Worm (Caenorhabditis elegans) whole organism, early embryonic: ENCODE results near the gene cap-2.
"Not testable (repeated sequence)": the region's sequence is repeated elsewhere in the genome, so short reads cannot be mapped to it uniquely, and the experiment has no call there.

Experiments
- B0310.2 ChIP-seq: sonication (generic microtip); optimal IDR thresholded peaks from 2 replicates; lab custom pipeline; 2016; ENCODE audit warnings: mild to moderate bottlenecking, missing genetic modification characterization, missing compliant biosample characterization
- F13C5.2 ChIP-seq: sonication (generic microtip); optimal IDR thresholded peaks from 2 replicates; lab custom pipeline; 2017; ENCODE audit warnings: mild to moderate bottlenecking, missing genetic modification characterization, inconsistent platforms, missing compliant biosample characterization
- aly-1 ChIP-seq: sonication (generic microtip); optimal IDR thresholded peaks from 2 replicates; lab custom pipeline; 2016; ENCODE audit warnings: missing genetic modification characterization, missing compliant biosample characterization
- ama-1 ChIP-seq: fragments of 150-350 bp; optimal IDR thresholded peaks from 2 replicates; lab custom pipeline; 2014
- ceh-13 ChIP-seq: fragments of 200-800 bp; sonication (Bioruptor generic); optimal IDR thresholded peaks from 2 replicates; lab custom pipeline; 2018; ENCODE audit warnings: mild to moderate bottlenecking, missing genetic modification characterization, missing compliant biosample characterization
- ceh-36 ChIP-seq: sonication (generic microtip); optimal IDR thresholded peaks from 2 replicates; lab custom pipeline; 2016; ENCODE audit warnings: missing genetic modification characterization, inconsistent platforms, missing compliant biosample characterization
- ets-7 ChIP-seq: sonication (generic microtip); optimal IDR thresholded peaks from 2 replicates; lab custom pipeline; 2016; ENCODE audit warnings: missing genotype, missing genetic modification characterization, missing compliant biosample characterization
- flt-1 ChIP-seq: fragments of 200-800 bp; sonication (Bioruptor generic); IDR thresholded peaks from 2 replicates; pipeline ENCODE4 v1.3.6; 2022; ENCODE audit warnings: missing genetic modification characterization, missing compliant biosample characterization
- hmbx-1 ChIP-seq: sonication (generic microtip); optimal IDR thresholded peaks from 2 replicates; lab custom pipeline; 2016; ENCODE audit warnings: mild to moderate bottlenecking, missing genetic modification characterization, missing compliant biosample characterization
- hmg-4 ChIP-seq: fragments of 200-800 bp; sonication (Bioruptor generic); optimal IDR thresholded peaks from 2 replicates; lab custom pipeline; 2018; ENCODE audit warnings: mild to moderate bottlenecking, missing genetic modification characterization, missing compliant biosample characterization
- hnd-1 ChIP-seq: sonication (generic microtip); optimal IDR thresholded peaks from 2 replicates; lab custom pipeline; 2016; ENCODE audit warnings: missing genetic modification characterization, missing compliant biosample characterization
- pes-1 ChIP-seq: fragments of 200-800 bp; sonication (Bioruptor generic); IDR thresholded peaks from 2 replicates; pipeline ENCODE4 v1.3.6; 2022; ENCODE audit warnings: missing genetic modification reagents, missing genetic modification characterization, missing compliant biosample characterization
- scrt-1 ChIP-seq: fragments of 200-800 bp; sonication (Bioruptor generic); IDR thresholded peaks from 2 replicates; pipeline ENCODE4 v1.3.6; 2022; ENCODE audit warnings: missing genetic modification characterization, missing compliant biosample characterization
- sea-1 ChIP-seq: fragments of 200-800 bp; sonication (Bioruptor generic); conservative IDR thresholded peaks from 2 replicates; pipeline ENCODE4 v1.3.6; 2022; ENCODE audit warnings: missing genetic modification characterization, missing compliant biosample characterization
- tbx-11 ChIP-seq: fragments of 200-800 bp; sonication (Bioruptor generic); IDR thresholded peaks from 2 replicates; pipeline ENCODE4 v1.3.6; 2022; ENCODE audit warnings: missing genetic modification characterization, missing compliant biosample characterization
- tbx-37 ChIP-seq: fragments of 200-800 bp; sonication (Bioruptor generic); conservative IDR thresholded peaks from 2 replicates; pipeline ENCODE4 v1.3.6; 2022; ENCODE audit warnings: missing genetic modification reagents, missing genetic modification characterization, missing compliant biosample characterization
- tra-4 ChIP-seq: sonication (generic microtip); optimal IDR thresholded peaks from 2 replicates; lab custom pipeline; 2017; ENCODE audit warnings: missing genetic modification characterization, missing compliant biosample characterization

cap-2 gene

DNA sequence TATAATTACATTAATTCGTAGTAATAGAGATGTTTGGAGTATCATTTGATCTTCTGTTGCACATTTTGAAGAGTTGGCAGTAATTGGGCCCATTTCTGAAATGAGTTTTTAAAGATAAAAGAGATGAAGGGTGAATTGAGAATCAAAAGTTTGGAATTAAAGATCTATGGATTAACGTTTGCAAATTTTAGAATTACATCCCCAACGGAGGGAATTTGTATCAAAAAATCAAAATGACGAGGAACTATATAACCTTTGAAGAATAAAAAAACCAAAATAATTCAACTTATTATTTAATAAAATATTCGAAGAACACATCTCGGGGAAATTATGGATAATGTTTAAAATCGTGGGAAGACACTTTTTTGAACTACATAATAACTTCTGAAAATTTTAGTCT is 26.0 kb downstream of the cap-2 start, which contains the start of gene sra-10:
Gene sra-10 (minus strand): TSS at position 101 of the 400 bp plus-strand sequence.
- no peak for TF ChIP-seq ceh-13 (GFP tag; lab: Kevin White, UChicago)
- no peak for TF ChIP-seq aly-1
- TF ChIP-seq ama-1 (lab: Kevin White, UChicago), result no peak
- TF ChIP-seq pes-1, result no peak
- no peak for TF ChIP-seq tra-4 (tag; lab: Kevin White, UChicago)
- TF ChIP-seq flt-1 (GFP tag; lab: Robert Waterston, UW), result no peak
- no peak for TF ChIP-seq sea-1 (GFP tag; lab: Robert Waterston, UW)
- TF ChIP-seq ceh-36 (tag; lab: Kevin White, UChicago), result no peak
- no peak for TF ChIP-seq tbx-11 (GFP tag; lab: Robert Waterston, UW)
- no peak for TF ChIP-seq B0310.2 (tag; lab: Kevin White, UChicago)

ce11 chrII:10895959-10896358 is 27.0 kb downstream of the cap-2 start:
- TF ChIP-seq hnd-1 (no peak), aly-1 (no peak), ceh-13 (GFP tag; lab: Kevin White, UChicago) (no peak), flt-1 (GFP tag; lab: Robert Waterston, UW) (no peak), tbx-37 (no peak), scrt-1 (GFP tag; lab: Robert Waterston, UW) (no peak), pes-1 (no peak), tra-4 (tag; lab: Kevin White, UChicago) (no peak), tbx-11 (GFP tag; lab: Robert Waterston, UW) (no peak), hmbx-1 (no peak)

- no peak for TF ChIP-seq flt-1 (GFP tag; lab: Robert Waterston, UW)
- no peak for TF ChIP-seq ceh-13 (GFP tag; lab: Kevin White, UChicago)
- TF ChIP-seq hmg-4 (GFP tag; lab: Kevin White, UChicago), result no peak
- no peak for TF ChIP-seq hmbx-1
- no peak for TF ChIP-seq F13C5.2 (tag; lab: Kevin White, UChicago)
- TF ChIP-seq pes-1, result no peak
- no peak for TF ChIP-seq ets-7 (tag; lab: Kevin White, UChicago)
- TF ChIP-seq aly-1, result no peak
- TF ChIP-seq scrt-1 (GFP tag; lab: Robert Waterston, UW), result no peak
- TF ChIP-seq ama-1 (lab: Kevin White, UChicago), result no peak
- TF ChIP-seq tra-4 (tag; lab: Kevin White, UChicago), result no peak
- TF ChIP-seq B0310.2 (tag; lab: Kevin White, UChicago), result no peak
- no peak for TF ChIP-seq sea-1 (GFP tag; lab: Robert Waterston, UW)
- no peak for TF ChIP-seq hnd-1
These were observed 30.0 kb downstream of the cap-2 start for ce11 chrII:10898998-10899397.

- TF ChIP-seq hmg-4 (GFP tag; lab: Kevin White, UChicago) (no peak), ceh-36 (tag; lab: Kevin White, UChicago) (no peak)
These were observed 33.1 kb downstream of the cap-2 start, which contains the start of gene gly-1 for ce11 chrII:10902104-10902503. TSS of gene gly-1 (minus strand) at chrII:10902204.

ce11 chrII:10904379-10904778 is 35.4 kb downstream of the cap-2 start, which contains the start of gene sra-12:
TSS of gene sra-12 (minus strand) at chrII:10904479.
- not testable (repeated sequence) for TF ChIP-seq hmbx-1; tbx-11 (GFP tag; lab: Robert Waterston, UW); tra-4 (tag; lab: Kevin White, UChicago)

DNA sequence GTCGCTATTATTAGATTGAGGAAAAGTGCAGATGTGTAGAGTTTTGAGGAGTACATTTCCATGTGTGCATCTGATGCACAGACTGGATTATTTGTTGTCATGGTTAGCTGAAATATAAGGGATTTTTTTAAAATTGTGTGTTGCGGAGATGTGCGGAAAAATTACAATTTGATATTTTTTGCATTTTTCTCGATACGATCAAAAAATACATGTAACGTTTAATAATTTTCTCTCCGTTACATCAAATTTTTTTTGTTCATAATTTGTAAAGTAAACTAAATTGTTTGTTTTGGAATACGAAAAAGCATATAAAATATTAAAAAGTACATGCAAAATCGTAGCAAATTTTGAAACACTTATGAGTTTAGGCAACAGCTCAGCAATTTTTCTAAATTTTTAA is 41.2 kb downstream of the cap-2 start, which contains the start of gene sra-11:
Gene sra-11 (minus strand): TSS at position 101 of the 400 bp plus-strand sequence.
- no peak for TF ChIP-seq sea-1 (GFP tag; lab: Robert Waterston, UW)
- no peak for TF ChIP-seq hnd-1
- TF ChIP-seq tra-4 (tag; lab: Kevin White, UChicago), result no peak
- no peak for TF ChIP-seq pes-1
- TF ChIP-seq tbx-37, result no peak

DNA sequence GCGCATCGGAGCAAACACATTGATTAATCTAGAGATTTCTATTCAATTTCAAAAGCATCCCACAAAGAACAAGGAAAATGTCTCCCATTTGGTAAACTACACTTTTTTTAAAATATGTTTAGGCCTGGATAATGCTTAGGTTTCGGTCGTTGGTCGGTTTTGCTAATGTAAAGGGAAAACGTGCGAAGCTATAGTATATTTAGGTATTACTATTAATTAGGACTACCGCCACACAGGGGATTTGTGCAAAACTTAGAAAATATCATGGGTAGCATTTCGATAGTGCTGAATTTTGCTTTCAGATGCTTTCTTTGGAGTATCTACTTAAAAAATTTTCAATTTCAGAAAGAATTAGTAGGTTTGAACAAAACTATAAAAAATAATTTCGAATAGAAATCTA is 44.0 kb downstream of the cap-2 start:
- no peak for TF ChIP-seq aly-1
- TF ChIP-seq flt-1 (GFP tag; lab: Robert Waterston, UW), result no peak
- TF ChIP-seq hnd-1, result no peak
- TF ChIP-seq pes-1, result no peak
- TF ChIP-seq ceh-36 (tag; lab: Kevin White, UChicago), result no peak
- no peak for TF ChIP-seq ceh-13 (GFP tag; lab: Kevin White, UChicago)
- no peak for TF ChIP-seq scrt-1 (GFP tag; lab: Robert Waterston, UW)
- TF ChIP-seq tra-4 (tag; lab: Kevin White, UChicago), result no peak
- no peak for TF ChIP-seq ama-1 (lab: Kevin White, UChicago)
- no peak for TF ChIP-seq B0310.2 (tag; lab: Kevin White, UChicago)
- no peak for TF ChIP-seq hmbx-1
- TF ChIP-seq tbx-37, result no peak
- TF ChIP-seq ets-7 (tag; lab: Kevin White, UChicago), result no peak
- TF ChIP-seq sea-1 (GFP tag; lab: Robert Waterston, UW), result no peak
- TF ChIP-seq hmg-4 (GFP tag; lab: Kevin White, UChicago), result no peak

ce11 chrII:10914366-10914765 is 45.4 kb downstream of the cap-2 start, which contains the start of gene F44F4.15:
TSS of gene F44F4.15 (plus strand) at chrII:10914666.
- TF ChIP-seq ama-1 (lab: Kevin White, UChicago), result no peak
- no peak for TF ChIP-seq ceh-36 (tag; lab: Kevin White, UChicago)
- TF ChIP-seq ceh-13 (GFP tag; lab: Kevin White, UChicago), result no peak
- no peak for TF ChIP-seq tbx-11 (GFP tag; lab: Robert Waterston, UW)
- TF ChIP-seq tbx-37, result no peak
- TF ChIP-seq hnd-1, result no peak
- TF ChIP-seq F13C5.2 (tag; lab: Kevin White, UChicago), result no peak
- no peak for TF ChIP-seq B0310.2 (tag; lab: Kevin White, UChicago)
- TF ChIP-seq sea-1 (GFP tag; lab: Robert Waterston, UW), result no peak
- no peak for TF ChIP-seq tra-4 (tag; lab: Kevin White, UChicago)
- TF ChIP-seq aly-1, result no peak
- no peak for TF ChIP-seq ets-7 (tag; lab: Kevin White, UChicago)
- TF ChIP-seq flt-1 (GFP tag; lab: Robert Waterston, UW), result no peak
